Worm (Caenorhabditis elegans) whole organism, L4 larva: ENCODE results near the gene F01E11.20.

Experiments used
- D1046.2 ChIP-seq: fragments of 200-800 bp; sonication (Bioruptor generic); IDR thresholded peaks from 2 replicates; pipeline ENCODE4 v1.3.6; 2022; ENCODE audit warnings: missing genetic modification characterization, missing compliant biosample characterization
- ZK546.5 ChIP-seq, 2 experiments: sonication (generic microtip); optimal IDR thresholded peaks; 2 replicates each; lab custom pipeline; 2017; ENCODE audit warnings: missing biosample characterization in 2 of 2, missing genetic modification characterization in 2 of 2
- aha-1 ChIP-seq: fragments of 150-350 bp; peaks from one replicate; lab custom pipeline; 2014; ENCODE audit warnings: missing biosample characterization, missing genetic modification characterization
- ama-1 ChIP-seq: fragments of 150-350 bp; optimal IDR thresholded peaks from 2 replicates; lab custom pipeline; 2014; ENCODE audit warnings: inconsistent platforms, mixed read lengths
- arid-1 ChIP-seq: fragments of 200-800 bp; sonication (Bioruptor generic); conservative IDR thresholded peaks from 2 replicates; pipeline ENCODE4 v1.3.6; 2022; ENCODE audit warnings: missing genetic modification reagents, missing genetic modification characterization, missing compliant biosample characterization
- ces-1 ChIP-seq: fragments of 150-350 bp; sonication (generic microtip); optimal IDR thresholded peaks from 4 replicates; lab custom pipeline; 2014; ENCODE audit warnings: missing biosample characterization, missing genetic modification reagents, missing genetic modification characterization
- daf-12 ChIP-seq: fragments of 150-350 bp; optimal IDR thresholded peaks from 2 replicates; lab custom pipeline; 2014; ENCODE audit warnings: missing biosample characterization, missing genetic modification reagents, missing genetic modification characterization
- daf-16 ChIP-seq, 3 experiments: sonication (generic microtip); optimal IDR thresholded peaks; 2 replicates each; lab custom pipeline; 2016 to 2017; ENCODE audit warnings: missing genetic modification characterization in 3 of 3, missing genetic modification reagents in 3 of 3, mild to moderate bottlenecking in 2 of 3, missing compliant biosample characterization in 2 of 3, missing biosample characterization in 1 of 3, moderate library complexity in 1 of 3
- dmd-9 ChIP-seq: fragments of 200-800 bp; sonication (Bioruptor generic); IDR thresholded peaks from 2 replicates; pipeline ENCODE4 v1.3.6; 2022; ENCODE audit warnings: missing genetic modification reagents, missing genetic modification characterization, missing compliant biosample characterization
- duxl-1 ChIP-seq: sonication (generic microtip); optimal IDR thresholded peaks from 2 replicates; lab custom pipeline; 2016; ENCODE audit warnings: mild to moderate bottlenecking, missing genetic modification characterization, moderate library complexity, missing compliant biosample characterization; ENCODE audit not compliant: poor library complexity
- fos-1 ChIP-seq: fragments of 150-350 bp; optimal IDR thresholded peaks from 2 replicates; lab custom pipeline; 2014; ENCODE audit warnings: missing biosample characterization, missing genetic modification characterization
- gei-8 ChIP-seq: fragments of 200-800 bp; sonication (Bioruptor generic); optimal IDR thresholded peaks from 2 replicates; lab custom pipeline; 2018; ENCODE audit warnings: mild to moderate bottlenecking, missing genetic modification characterization, missing compliant biosample characterization
- hlh-11 ChIP-seq: fragments of 200-800 bp; sonication (Bioruptor generic); optimal IDR thresholded peaks from 2 replicates; lab custom pipeline; 2018; ENCODE audit warnings: mild to moderate bottlenecking, missing genetic modification characterization, missing compliant biosample characterization
- jun-1 ChIP-seq: fragments of 150-350 bp; optimal IDR thresholded peaks from 2 replicates; lab custom pipeline; 2014; ENCODE audit warnings: missing biosample characterization, missing genetic modification reagents, missing genetic modification characterization
- lim-7 ChIP-seq: fragments of 200-800 bp; sonication (Bioruptor generic); IDR thresholded peaks from 2 replicates; pipeline ENCODE4 v1.3.6; 2022; ENCODE audit warnings: missing genetic modification characterization, missing compliant biosample characterization
- mdt-29 ChIP-seq: fragments of 200-800 bp; sonication (Bioruptor generic); IDR thresholded peaks from 2 replicates; pipeline ENCODE4 v1.3.6; 2022; ENCODE audit warnings: missing genetic modification reagents, missing genetic modification characterization, missing compliant biosample characterization
- mep-1 ChIP-seq: fragments of 150-350 bp; sonication (generic microtip); optimal IDR thresholded peaks from 3 replicates; lab custom pipeline; 2014; ENCODE audit warnings: missing biosample characterization, missing genetic modification characterization
- mes-2 ChIP-seq: sonication (generic microtip); optimal IDR thresholded peaks from 2 replicates; lab custom pipeline; 2016; ENCODE audit warnings: missing genotype, mild to moderate bottlenecking, missing genetic modification characterization, missing compliant biosample characterization; ENCODE audit not compliant: poor library complexity, severe bottlenecking
- nhr-237 ChIP-seq: sonication (generic microtip); optimal IDR thresholded peaks from 2 replicates; lab custom pipeline; 2017; ENCODE audit warnings: missing biosample characterization, missing genetic modification characterization
- nhr-25 ChIP-seq: sonication (generic microtip); optimal IDR thresholded peaks from 2 replicates; lab custom pipeline; 2017; ENCODE audit warnings: missing genetic modification characterization, mild to moderate bottlenecking, missing compliant biosample characterization, antibody characterized with exemption, moderate library complexity, borderline replicate concordance; ENCODE audit not compliant: insufficient read depth
- nhr-48 ChIP-seq: sonication (generic microtip); optimal IDR thresholded peaks from 2 replicates; lab custom pipeline; 2016; ENCODE audit warnings: mild to moderate bottlenecking, missing genetic modification characterization, missing compliant biosample characterization
- php-3 ChIP-seq: fragments of 200-800 bp; sonication (Bioruptor generic); IDR thresholded peaks from 2 replicates; pipeline ENCODE4 v1.3.6; 2022; ENCODE audit warnings: missing genetic modification reagents, missing genetic modification characterization, missing compliant biosample characterization
- set-16 ChIP-seq: fragments of 200-800 bp; sonication (Bioruptor generic); IDR thresholded peaks from 2 replicates; pipeline ENCODE4 v1.3.6; 2022; ENCODE audit warnings: missing genetic modification reagents, missing genetic modification characterization, missing compliant biosample characterization
- skn-1 ChIP-seq: fragments of 150-350 bp; optimal IDR thresholded peaks from 2 replicates; lab custom pipeline; 2014; ENCODE audit warnings: missing biosample characterization, missing genetic modification characterization
- spr-3 ChIP-seq: fragments of 200-800 bp; sonication (Bioruptor generic); optimal IDR thresholded peaks from 2 replicates; lab custom pipeline; 2018; ENCODE audit warnings: mild to moderate bottlenecking, missing genetic modification characterization, missing compliant biosample characterization
- unc-62 ChIP-seq, 3 experiments: fragments of 150-350 bp in 1 of 3; sonication (generic microtip); optimal IDR thresholded peaks in 2 of 3; peaks in 1 of 3; 1 replicate in 1 of 3; 2 replicates in 2 of 3; lab custom pipeline; 2014 to 2017; ENCODE audit warnings: missing biosample characterization in 3 of 3, missing genetic modification characterization in 3 of 3, missing genetic modification reagents in 3 of 3, missing genotype in 1 of 3
- vab-7 ChIP-seq: fragments of 200-800 bp; sonication (Bioruptor generic); IDR thresholded peaks from 2 replicates; pipeline ENCODE4 v1.3.6; 2022; ENCODE audit warnings: missing genetic modification reagents, missing genetic modification characterization, missing compliant biosample characterization
- zag-1 ChIP-seq: fragments of 150-350 bp; optimal IDR thresholded peaks from 2 replicates; lab custom pipeline; 2014; ENCODE audit warnings: missing biosample characterization, missing genetic modification characterization
- zfp-2 ChIP-seq: sonication (generic microtip); optimal IDR thresholded peaks from 2 replicates; lab custom pipeline; 2016; ENCODE audit warnings: mild to moderate bottlenecking, missing genetic modification characterization, missing compliant biosample characterization
- zip-11 ChIP-seq: fragments of 200-800 bp; sonication (Bioruptor generic); IDR thresholded peaks from 2 replicates; pipeline ENCODE4 v1.3.6; 2022; ENCODE audit warnings: missing genetic modification characterization, missing compliant biosample characterization

The F01E11.20 gene

ce11 chrX:6962347-6962746 lies 34.0 kb downstream of the F01E11.20 start:
- no peak for TF ChIP-seq daf-12 (tag; lab: Kevin White, UChicago)
- TF ChIP-seq vab-7 (GFP tag; lab: Robert Waterston, UW): no peak
- peak in 1 of 2 experiments; percentile 31 for TF ChIP-seq daf-16 (GFP tag; optimal IDR thresholded peaks at IDR 0.05; lab: Kevin White, UChicago)
- TF ChIP-seq daf-16 (tag; optimal IDR thresholded peaks at IDR 0.05; lab: Kevin White, UChicago): no peak

ce11 chrX:6959534-6959933 lies 36.8 kb downstream of the F01E11.20 start:
- TF ChIP-seq zfp-2: no peak
- TF ChIP-seq fos-1: no peak
- no peak for TF ChIP-seq duxl-1 (tag; lab: Kevin White, UChicago)
- TF ChIP-seq unc-62 (GFP tag; optimal IDR thresholded peaks at IDR 0.05 in 1 of 2; lab: Kevin White, UChicago): peak in 1 of 2 experiments; percentile 83
- TF ChIP-seq unc-62 (tag; optimal IDR thresholded peaks at IDR 0.05; lab: Kevin White, UChicago): no peak
- TF ChIP-seq, all 104 proteins: peak for 1

ce11 chrX:6958914-6959313 lies 37.4 kb downstream of the F01E11.20 start:
- TF ChIP-seq jun-1 (tag; lab: Kevin White, UChicago) (no peak), mes-2 (tag; lab: Kevin White, UChicago) (no peak), dmd-9 (GFP tag; lab: Robert Waterston, UW) (no peak), mep-1 (tag; lab: Kevin White, UChicago) (no peak), aha-1 (tag; lab: Kevin White, UChicago) (peak; percentile 61), spr-3 (GFP tag; lab: Kevin White, UChicago) (no peak), ces-1 (no peak), zag-1 (tag; lab: Kevin White, UChicago) (no peak)

- TF ChIP-seq nhr-48 (tag; lab: Kevin White, UChicago): no peak
- no peak for TF ChIP-seq php-3 (GFP tag; lab: Robert Waterston, UW)
- no peak for TF ChIP-seq arid-1 (GFP tag; lab: Robert Waterston, UW)
These were observed 40.0 kb downstream of the F01E11.20 start, which contains the start of gene inx-1 for ce11 chrX:6956299-6956698. TSS of gene inx-1 (minus strand) at chrX:6956399.

- TF ChIP-seq mdt-29 (GFP tag; lab: Robert Waterston, UW): no peak
- no peak for TF ChIP-seq ama-1
- TF ChIP-seq nhr-25 (tag; lab: Kevin White, UChicago): no peak
- TF ChIP-seq lim-7 (GFP tag; lab: Robert Waterston, UW): no peak
- TF ChIP-seq hlh-11 (tag; lab: Kevin White, UChicago): no peak
- TF ChIP-seq D1046.2 (GFP tag; lab: Robert Waterston, UW): no peak
- no peak for TF ChIP-seq set-16 (GFP tag; lab: Robert Waterston, UW)
- no peak for TF ChIP-seq duxl-1 (tag; lab: Kevin White, UChicago)
- TF ChIP-seq arid-1 (GFP tag; lab: Robert Waterston, UW): no peak
- TF ChIP-seq nhr-237 (tag; lab: Kevin White, UChicago): no peak
- TF ChIP-seq spr-3 (GFP tag; lab: Kevin White, UChicago): no peak
- no peak for TF ChIP-seq ZK546.5 (tag; optimal IDR thresholded peaks at IDR 0.05; lab: Kevin White, UChicago)
- no peak for TF ChIP-seq php-3 (GFP tag; lab: Robert Waterston, UW)
- TF ChIP-seq skn-1 (tag; lab: Kevin White, UChicago): no peak
- no peak for TF ChIP-seq gei-8 (GFP tag; lab: Kevin White, UChicago)
- TF ChIP-seq zip-11: no peak
- no peak for TF ChIP-seq jun-1 (tag; lab: Kevin White, UChicago)
These were observed 43.0 kb downstream of the F01E11.20 start for ce11 chrX:6953339-6953738.

ce11 chrX:6946789-6947188 lies 49.6 kb downstream of the F01E11.20 start:
- TF ChIP-seq gei-8 (GFP tag; lab: Kevin White, UChicago) (no peak), unc-62 (GFP tag; optimal IDR thresholded peaks at IDR 0.05 in 1 of 2; lab: Kevin White, UChicago) (peak in 1 of 2 experiments; percentile 96), unc-62 (tag; optimal IDR thresholded peaks at IDR 0.05; lab: Kevin White, UChicago) (no peak)
